Fruit fly (Drosophila melanogaster): ENCODE results near the gene CG15478.

The CG15478 gene

dm6 chrX:7696711-7697654, 20.7 kb downstream of the CG15478 start (continued):
- no peak for TF ChIP-seq TFAM (GFP tag; optimal IDR thresholded peaks at IDR 0.05)
- no peak for TF ChIP-seq stwl (tag; optimal IDR thresholded peaks at IDR 0.05)
- TF ChIP-seq vfl (GFP tag; optimal IDR thresholded peaks at IDR 0.05) = peak; percentile 88
- TF ChIP-seq dmrt99B (tag; optimal IDR thresholded peaks at IDR 0.05) = peak; percentile 91
- no peak for TF ChIP-seq CG2199 (GFP tag; IDR thresholded peaks at IDR 0.05)
- TF ChIP-seq CG4404 (GFP tag; IDR thresholded peaks at IDR 0.05) = peak; percentile 67
- peak; percentile 92 for TF ChIP-seq CG7556 (GFP tag; optimal IDR thresholded peaks at IDR 0.05)
- TF ChIP-seq amos (GFP tag; IDR thresholded peaks at IDR 0.05; ENCODE audit: partially characterized antibody) = no peak
- peak; percentile 83 for TF ChIP-seq slou (GFP tag; optimal IDR thresholded peaks at IDR 0.05)
- TF ChIP-seq Scr (GFP tag; IDR thresholded peaks at IDR 0.05; ENCODE audit: partially characterized antibody) = no peak
- TF ChIP-seq CG17328 (GFP tag; IDR thresholded peaks at IDR 0.05) = peak; percentile 65
- no peak for TF ChIP-seq CG7745 (tag; optimal IDR thresholded peaks at IDR 0.05)
- TF ChIP-seq CrebB (tag; optimal IDR thresholded peaks at IDR 0.05) = peak; percentile 91
- peak; percentile 40; the same call in 1 of the 3 replicates for TF ChIP-seq z (GFP tag; IDR thresholded peaks at IDR 0.05)
- no peak for TF ChIP-seq CG17802 (tag; optimal IDR thresholded peaks at IDR 0.05)
- TF ChIP-seq MESR4 (GFP tag; optimal IDR thresholded peaks at IDR 0.05) = peak; percentile 23
- peak; percentile 97 for TF ChIP-seq CG34376 (GFP tag; optimal IDR thresholded peaks at IDR 0.05)
- peak; percentile 47 for TF ChIP-seq CG14965 (GFP tag; optimal IDR thresholded peaks at IDR 0.05; ENCODE audit: borderline replicate concordance)
- TF ChIP-seq CG14667 (GFP tag; IDR thresholded peaks at IDR 0.05) = peak; percentile 77
- peak; percentile 64 for TF ChIP-seq CG30431 (GFP tag; optimal IDR thresholded peaks at IDR 0.05)
- peak; percentile 62 for TF ChIP-seq en (GFP tag; optimal IDR thresholded peaks at IDR 0.05)
- peak; percentile 30 for TF ChIP-seq Bdp1 (GFP tag; optimal IDR thresholded peaks at IDR 0.05)
- TF ChIP-seq CG4854 (GFP tag; optimal IDR thresholded peaks at IDR 0.05) = peak; percentile 80
- TF ChIP-seq corto (GFP tag; optimal IDR thresholded peaks at IDR 0.05) = peak; percentile 76
- peak; percentile 71 for TF ChIP-seq run (tag; optimal IDR thresholded peaks at IDR 0.05)
- TF ChIP-seq CG15269 (tag; optimal IDR thresholded peaks at IDR 0.05) = peak; percentile 96
- TF ChIP-seq CG6689 (GFP tag; IDR thresholded peaks at IDR 0.05) = peak; percentile 80
- TF ChIP-seq Jarid2 (GFP tag; optimal IDR thresholded peaks at IDR 0.05) = peak; percentile 64
- TF ChIP-seq sima (GFP tag; optimal IDR thresholded peaks at IDR 0.05) = peak; percentile 21
- TF ChIP-seq NC2β (GFP tag; optimal IDR thresholded peaks at IDR 0.05) = peak; percentile 50
- peak; percentile 49; the same call in 1 of the 2 replicates for TF ChIP-seq wor (GFP tag; IDR thresholded peaks at IDR 0.05)
- peak; percentile 49 for TF ChIP-seq ara (GFP tag; IDR thresholded peaks at IDR 0.05)
- TF ChIP-seq maf-S (GFP tag; optimal IDR thresholded peaks at IDR 0.05) = peak; percentile 77
- peak; percentile 80 for TF ChIP-seq NFAT (GFP tag; IDR thresholded peaks at IDR 0.05)
- peak; percentile 84 for TF ChIP-seq HLH3B (GFP tag; IDR thresholded peaks at IDR 0.05)
- peak; percentile 64 for TF ChIP-seq CG15696 (tag; optimal IDR thresholded peaks at IDR 0.05)
- peak; percentile 82 for TF ChIP-seq MBD-R2 (GFP tag; IDR thresholded peaks at IDR 0.05)
- peak; percentile 89 for TF ChIP-seq sisA (GFP tag; IDR thresholded peaks at IDR 0.05)
- TF ChIP-seq E2f2 (GFP tag; IDR thresholded peaks at IDR 0.05) = peak; percentile 69
- TF ChIP-seq Spps (tag; optimal IDR thresholded peaks at IDR 0.05) = no peak
- no peak for TF ChIP-seq h (optimal IDR thresholded peaks at IDR 0.05)
- TF ChIP-seq CG9876 (GFP tag; optimal IDR thresholded peaks at IDR 0.05) = peak; percentile 67
- peak; percentile 96 for TF ChIP-seq CG12659 (GFP tag; optimal IDR thresholded peaks at IDR 0.05)
- peak; percentile 83 for TF ChIP-seq CG13775 (GFP tag; optimal IDR thresholded peaks at IDR 0.05)
- TF ChIP-seq vvl (GFP tag; IDR thresholded peaks at IDR 0.05) = peak; percentile 93
- no peak for TF ChIP-seq pros (GFP tag; optimal IDR thresholded peaks at IDR 0.05)
- peak; percentile 89 for TF ChIP-seq CG12299 (tag; optimal IDR thresholded peaks at IDR 0.05)
- TF ChIP-seq CG10543 (GFP tag; optimal IDR thresholded peaks at IDR 0.05) = peak; percentile 99
- TF ChIP-seq knrl (GFP tag; IDR thresholded peaks at IDR 0.05; ENCODE audit: partially characterized antibody) = no peak

All from whole organism, embryonic.